Worm (Caenorhabditis elegans) whole organism, L2 larva: ENCODE data around the gene ubxn-5.
"Not testable (repeated sequence)": the region's sequence is repeated elsewhere in the genome, so short reads cannot be mapped to it uniquely, and the experiment has no call there.

ENCODE experiments used
- R02D3.7 ChIP-seq: fragments of 150-350 bp; optimal IDR thresholded peaks from 2 replicates; lab custom pipeline; 2014; ENCODE audit warnings: missing biosample characterization, missing genetic modification characterization
- Y55F3AM.14 ChIP-seq: fragments of 200-800 bp; sonication (Bioruptor generic); optimal IDR thresholded peaks from 2 replicates; lab custom pipeline; 2018; ENCODE audit warnings: mild to moderate bottlenecking, missing genetic modification characterization, missing compliant biosample characterization
- ZK546.5 ChIP-seq: sonication (generic microtip); optimal IDR thresholded peaks from 2 replicates; lab custom pipeline; 2017; ENCODE audit warnings: missing biosample characterization, missing genetic modification characterization
- alr-1 ChIP-seq: fragments of 150-350 bp; optimal IDR thresholded peaks from 2 replicates; lab custom pipeline; 2014; ENCODE audit warnings: missing biosample characterization, missing genetic modification characterization
- aly-2 ChIP-seq: fragments of 150-350 bp; optimal IDR thresholded peaks from 2 replicates; lab custom pipeline; 2014; ENCODE audit warnings: missing biosample characterization, missing genetic modification characterization
- ama-1 ChIP-seq: fragments of 150-350 bp; optimal IDR thresholded peaks from 2 replicates; lab custom pipeline; 2018; ENCODE audit warnings: inconsistent platforms
- blmp-1 ChIP-seq: sonication (generic microtip); optimal IDR thresholded peaks from 2 replicates; lab custom pipeline; 2017; ENCODE audit warnings: missing genetic modification characterization, mild to moderate bottlenecking, missing compliant biosample characterization, antibody characterized with exemption, moderate library complexity; ENCODE audit not compliant: insufficient read depth
- dmd-4 ChIP-seq: sonication (generic microtip); optimal IDR thresholded peaks from 2 replicates; lab custom pipeline; 2017; ENCODE audit warnings: missing biosample characterization, missing genetic modification characterization
- egl-27 ChIP-seq: sonication (generic microtip); optimal IDR thresholded peaks from 3 replicates; lab custom pipeline; 2017; ENCODE audit warnings: missing biosample characterization, missing genetic modification reagents, missing genetic modification characterization
- elt-3 ChIP-seq: sonication (generic microtip); optimal IDR thresholded peaks from 2 replicates; lab custom pipeline; 2017; ENCODE audit warnings: missing biosample characterization, missing genetic modification characterization
- fos-1 ChIP-seq: fragments of 150-350 bp; optimal IDR thresholded peaks from 2 replicates; lab custom pipeline; 2014; ENCODE audit warnings: missing biosample characterization, missing genetic modification characterization
- lin-11 ChIP-seq: fragments of 150-350 bp; sonication (generic microtip); optimal IDR thresholded peaks from 2 replicates; lab custom pipeline; 2014; ENCODE audit warnings: missing biosample characterization, missing genetic modification characterization, inconsistent platforms, mixed read lengths
- lin-13 ChIP-seq: fragments of 150-350 bp; optimal IDR thresholded peaks from 2 replicates; lab custom pipeline; 2014; ENCODE audit warnings: missing biosample characterization, missing genetic modification reagents, missing genetic modification characterization
- lin-39 ChIP-seq: fragments of 150-350 bp; optimal IDR thresholded peaks from 2 replicates; lab custom pipeline; 2014; ENCODE audit warnings: missing biosample characterization, missing genetic modification reagents, missing genetic modification characterization
- lsy-2 ChIP-seq, 2 experiments: fragments of 150-350 bp in 1 of 2; sonication (generic microtip) in 1 of 2; optimal IDR thresholded peaks; 2 replicates each; lab custom pipeline; 2014 to 2017; ENCODE audit warnings: missing biosample characterization in 2 of 2, missing genetic modification characterization in 2 of 2
- mab-5 ChIP-seq: fragments of 150-350 bp; optimal IDR thresholded peaks from 2 replicates; lab custom pipeline; 2014; ENCODE audit warnings: missing biosample characterization, missing genetic modification characterization
- mbf-1 ChIP-seq: sonication (generic microtip); optimal IDR thresholded peaks from 2 replicates; lab custom pipeline; 2017; ENCODE audit warnings: missing biosample characterization, missing genetic modification characterization
- mdl-1 ChIP-seq, 2 experiments: fragments of 150-350 bp in 1 of 2; sonication (generic microtip) in 1 of 2; optimal IDR thresholded peaks; 2 replicates each; lab custom pipeline; 2017; ENCODE audit warnings: missing biosample characterization in 2 of 2, missing genetic modification characterization in 2 of 2
- nhr-10 ChIP-seq: sonication (generic microtip); optimal IDR thresholded peaks from 2 replicates; lab custom pipeline; 2017; ENCODE audit warnings: missing biosample characterization, missing genetic modification characterization
- nhr-11 ChIP-seq: fragments of 150-350 bp; optimal IDR thresholded peaks from 2 replicates; lab custom pipeline; 2014; ENCODE audit warnings: missing biosample characterization, missing genetic modification characterization
- nhr-12 ChIP-seq: fragments of 150-350 bp; optimal IDR thresholded peaks from 2 replicates; lab custom pipeline; 2014; ENCODE audit warnings: missing biosample characterization, missing genetic modification characterization
- nhr-21 ChIP-seq: fragments of 150-350 bp; optimal IDR thresholded peaks from 2 replicates; lab custom pipeline; 2014; ENCODE audit warnings: missing biosample characterization, missing genetic modification characterization
- nhr-23 ChIP-seq: fragments of 150-350 bp; optimal IDR thresholded peaks from 2 replicates; lab custom pipeline; 2014; ENCODE audit warnings: missing biosample characterization, missing genetic modification reagents, missing genetic modification characterization
- nhr-237 ChIP-seq: fragments of 150-350 bp; optimal IDR thresholded peaks from 2 replicates; lab custom pipeline; 2014; ENCODE audit warnings: missing biosample characterization, missing genetic modification characterization
- nhr-25 ChIP-seq: fragments of 150-350 bp; sonication (generic microtip); optimal IDR thresholded peaks from 3 replicates; lab custom pipeline; 2014; ENCODE audit warnings: missing biosample characterization, missing genetic modification characterization
- nhr-77 ChIP-seq: fragments of 150-350 bp; optimal IDR thresholded peaks from 2 replicates; lab custom pipeline; 2014; ENCODE audit warnings: missing biosample characterization, missing genetic modification characterization
- peb-1 ChIP-seq: fragments of 150-350 bp; optimal IDR thresholded peaks from 2 replicates; lab custom pipeline; 2014; ENCODE audit warnings: missing biosample characterization, missing genetic modification characterization
- sem-4 ChIP-seq: fragments of 150-350 bp; optimal IDR thresholded peaks from 2 replicates; lab custom pipeline; 2014; ENCODE audit warnings: missing biosample characterization, missing genetic modification reagents, missing genetic modification characterization
- skn-1 ChIP-seq: sonication (generic microtip); optimal IDR thresholded peaks from 2 replicates; lab custom pipeline; 2017; ENCODE audit warnings: missing biosample characterization, missing genetic modification characterization
- sma-9 ChIP-seq, 2 experiments: fragments of 150-350 bp in 1 of 2; sonication (generic microtip) in 1 of 2; optimal IDR thresholded peaks; 2 replicates each; lab custom pipeline; 2014 to 2016; ENCODE audit warnings: missing genetic modification characterization in 2 of 2, mild to moderate bottlenecking in 1 of 2, missing biosample characterization in 1 of 2, missing compliant biosample characterization in 1 of 2, missing genetic modification reagents in 1 of 2, moderate library complexity in 1 of 2
- snpc-4 ChIP-seq: fragments of 150-350 bp; optimal IDR thresholded peaks from 2 replicates; lab custom pipeline; 2014; ENCODE audit warnings: missing biosample characterization, missing genetic modification characterization
- unc-39 ChIP-seq: fragments of 150-350 bp; optimal IDR thresholded peaks from 2 replicates; lab custom pipeline; 2014; ENCODE audit warnings: missing biosample characterization, missing genetic modification characterization
- unc-62 ChIP-seq: fragments of 150-350 bp; optimal IDR thresholded peaks from 2 replicates; lab custom pipeline; 2014; ENCODE audit warnings: missing biosample characterization, missing genetic modification reagents, missing genetic modification characterization
- ztf-1 ChIP-seq: fragments of 200-800 bp; sonication (Bioruptor generic); conservative IDR thresholded peaks from 2 replicates; pipeline ENCODE4 v1.3.6; 2022; ENCODE audit warnings: missing genetic modification characterization, missing compliant biosample characterization

The ubxn-5 gene

ce11 chrII:10248355-10249041 is 14.2 kb upstream of the ubxn-5 start, which contains the start of gene atad-3 (continued):
- TF ChIP-seq skn-1 (tag; lab: Kevin White, UChicago), result no peak
- TF ChIP-seq blmp-1, result peak; percentile 13
- no peak for TF ChIP-seq nhr-10
- peak; percentile 74 for TF ChIP-seq nhr-21 (tag; lab: Kevin White, UChicago)
- TF ChIP-seq sem-4, result peak; percentile 65
- TF ChIP-seq egl-27 (tag; lab: Kevin White, UChicago), result peak; percentile 55
- peak; percentile 44 for TF ChIP-seq ZK546.5 (tag; lab: Kevin White, UChicago)
- peak; percentile 42 for TF ChIP-seq R02D3.7 (tag; lab: Kevin White, UChicago)

- TF ChIP-seq lin-39 (tag; lab: Kevin White, UChicago); unc-62 (GFP tag; lab: Kevin White, UChicago); fos-1 (tag; lab: Kevin White, UChicago): not testable (repeated sequence)
These were observed 13.4 kb upstream of the ubxn-5 start, which contains the start of gene nrde-2 for ce11 chrII:10247594-10248283. nrde-2 (minus strand) TSS chrII:10247638.

ce11 chrII:10247154-10247553 is 12.9 kb upstream of the ubxn-5 start:
- TF ChIP-seq ama-1 (lab: Kevin White, UChicago) (no peak), snpc-4 (tag; lab: Kevin White, UChicago) (no peak), dmd-4 (no peak), ztf-1 (GFP tag; lab: Robert Waterston, UW) (no peak), nhr-11 (tag; lab: Kevin White, UChicago) (no peak), skn-1 (tag; lab: Kevin White, UChicago) (no peak), nhr-25 (tag; lab: Kevin White, UChicago) (no peak), alr-1 (tag; lab: Kevin White, UChicago) (no peak), elt-3 (no peak), mbf-1 (tag; lab: Kevin White, UChicago) (no peak), Y55F3AM.14 (no peak), lin-11 (no peak), aly-2 (tag; lab: Kevin White, UChicago) (no peak), mab-5 (tag; lab: Kevin White, UChicago) (no peak), peb-1 (tag; lab: Kevin White, UChicago) (no peak), lin-13 (no peak), lsy-2 (tag; optimal IDR thresholded peaks at IDR 0.05; lab: Kevin White, UChicago) (no peak), nhr-237 (tag; lab: Kevin White, UChicago) (no peak), nhr-12 (tag; lab: Kevin White, UChicago) (no peak)

ce11 chrII:10245612-10246011 is 11.3 kb upstream of the ubxn-5 start:
- TF ChIP-seq aly-2 (tag; lab: Kevin White, UChicago) (no peak), nhr-12 (tag; lab: Kevin White, UChicago) (no peak), sma-9 (GFP tag; optimal IDR thresholded peaks at IDR 0.05; lab: Kevin White, UChicago) (no peak), sma-9 (tag; optimal IDR thresholded peaks at IDR 0.05; lab: Kevin White, UChicago) (no peak), fos-1 (tag; lab: Kevin White, UChicago) (no peak), mab-5 (tag; lab: Kevin White, UChicago) (no peak), unc-39 (no peak), snpc-4 (tag; lab: Kevin White, UChicago) (no peak), nhr-25 (tag; lab: Kevin White, UChicago) (no peak), nhr-77 (no peak), nhr-10 (no peak), ZK546.5 (tag; lab: Kevin White, UChicago) (no peak), alr-1 (tag; lab: Kevin White, UChicago) (no peak), lin-13 (no peak), mdl-1 (tag; optimal IDR thresholded peaks at IDR 0.05; lab: Kevin White, UChicago) (no peak), nhr-23 (no peak)
